Worm (Caenorhabditis elegans) whole organism, L4/young adult: Measurements from ENCODE around the gene T24C2.5.
A peak's percentile ranks its signal among the peaks of the same experiment; 100 is the strongest.

Experiments used
- W03F9.2 ChIP-seq: fragments of 150-350 bp; optimal IDR thresholded peaks from 2 replicates; lab custom pipeline; 2014; ENCODE audit warnings: missing biosample characterization, missing genetic modification characterization
- dao-5 ChIP-seq: sonication (generic microtip); optimal IDR thresholded peaks from 2 replicates; lab custom pipeline; 2016; ENCODE audit warnings: missing genotype, missing genetic modification characterization, moderate library complexity, missing compliant biosample characterization
- him-1 ChIP-seq: sonication (generic microtip); optimal IDR thresholded peaks from 2 replicates; lab custom pipeline; 2016; ENCODE audit warnings: missing genotype, missing genetic modification reagents, missing genetic modification characterization, missing compliant biosample characterization

- no peak for TF ChIP-seq him-1 (tag; lab: Kevin White, UChicago)
- TF ChIP-seq W03F9.2 (tag; lab: Kevin White, UChicago): peak; percentile 50
- TF ChIP-seq dao-5 (tag; lab: Kevin White, UChicago): no peak
Observed at ce11 chrX:14502116-14502587, 32.1 kb upstream of the T24C2.5 start.
